Worm (Caenorhabditis elegans): ENCODE results near the gene F27E5.8.

DNA sequence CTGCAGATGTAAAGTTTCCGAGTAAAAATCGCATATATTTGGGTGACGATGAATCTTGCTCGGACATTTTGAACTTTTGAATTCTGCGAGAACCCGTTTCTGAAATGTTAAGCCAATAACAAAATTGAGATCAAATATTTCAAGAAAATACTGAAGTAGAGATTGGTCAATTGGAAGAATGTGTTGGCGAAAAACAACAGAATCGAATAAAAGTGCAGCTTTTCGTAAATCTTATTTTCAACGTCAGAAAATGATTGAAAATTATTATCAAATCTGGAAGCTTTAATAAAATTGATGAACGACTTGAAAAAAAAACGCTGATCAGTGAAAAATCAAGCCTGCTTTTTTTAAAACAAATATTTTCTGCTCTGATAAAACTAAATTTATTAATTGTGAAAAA lies at the start of gene F27E5.8:
- TF ChIP-seq him-1 (tag; optimal IDR thresholded peaks at IDR 0.05), result no peak
- TF ChIP-seq dao-5 (tag; optimal IDR thresholded peaks at IDR 0.05), result no peak
- TF ChIP-seq W03F9.2 (tag; optimal IDR thresholded peaks at IDR 0.05), result no peak
